Worm (Caenorhabditis elegans) whole organism, midembryonic: ENCODE measurements around the gene casy-1.

Experiments used
- T22C8.4 ChIP-seq: fragments of 200-800 bp; sonication (Bioruptor generic); IDR thresholded peaks from 2 replicates; pipeline ENCODE4 v1.3.6; 2022; ENCODE audit warnings: missing genetic modification characterization, missing compliant biosample characterization
- med-1 ChIP-seq: sonication (generic microtip); optimal IDR thresholded peaks from 2 replicates; lab custom pipeline; 2017; ENCODE audit warnings: missing genetic modification characterization, mild to moderate bottlenecking, missing compliant biosample characterization, antibody characterized with exemption, missing genetic modification reagents; ENCODE audit not compliant: insufficient read depth
- tab-1 ChIP-seq: fragments of 200-800 bp; sonication (Bioruptor generic); IDR thresholded peaks from 2 replicates; pipeline ENCODE4 v1.3.6; 2022; ENCODE audit warnings: missing genetic modification characterization, missing compliant biosample characterization
- ztf-23 ChIP-seq: fragments of 200-800 bp; sonication (Bioruptor generic); IDR thresholded peaks from 2 replicates; pipeline ENCODE4 v1.3.6; 2022; ENCODE audit warnings: missing genetic modification reagents, missing genetic modification characterization, missing compliant biosample characterization
- ztf-29 ChIP-seq: fragments of 200-800 bp; sonication (Bioruptor generic); IDR thresholded peaks from 2 replicates; pipeline ENCODE4 v1.3.6; 2022; ENCODE audit warnings: missing genetic modification reagents, missing genetic modification characterization, missing compliant biosample characterization

- TF ChIP-seq T22C8.4 (GFP tag; lab: Robert Waterston, UW) (no peak), ztf-29 (no peak), ztf-23 (GFP tag; lab: Robert Waterston, UW) (no peak), med-1 (no peak), tab-1 (GFP tag; lab: Robert Waterston, UW) (no peak)
Observed at ce11 chrII:5895870-5896269, 60.6 kb downstream of the casy-1 start, which contains the start of gene F59G1.4.
